Worm (Caenorhabditis elegans) whole organism, midembryonic: ENCODE measurements around the gene C52D10.3.

Experiments used
- klf-2 ChIP-seq: fragments of 200-800 bp; sonication (Bioruptor generic); conservative IDR thresholded peaks from 2 replicates; pipeline ENCODE4 v1.3.6; 2022; ENCODE audit warnings: missing genetic modification reagents, missing genetic modification characterization, missing compliant biosample characterization
- ref-1 ChIP-seq: fragments of 200-800 bp; sonication (Bioruptor generic); conservative IDR thresholded peaks from 2 replicates; pipeline ENCODE4 v1.3.6; 2022; ENCODE audit warnings: missing genetic modification reagents, missing genetic modification characterization, missing compliant biosample characterization

DNA sequence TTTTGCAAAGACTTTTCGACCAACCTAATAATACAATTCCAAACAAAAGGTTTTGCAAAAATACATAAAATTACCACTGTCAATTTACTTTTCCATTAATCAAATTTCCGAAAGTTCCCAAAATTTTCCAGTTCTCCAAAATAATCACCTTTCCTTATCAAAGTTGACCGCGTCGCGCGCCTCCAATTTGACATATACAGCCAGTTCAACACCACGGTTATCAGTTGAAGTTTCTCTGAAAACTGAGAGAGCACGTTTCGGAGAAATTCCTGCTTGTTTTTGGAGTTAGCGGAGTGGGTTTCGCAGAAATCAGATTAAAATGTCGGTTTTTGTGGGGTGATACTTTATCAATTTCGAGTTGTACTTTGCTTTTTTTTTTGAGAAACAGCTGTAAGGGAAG lies 2.8 kb downstream of the C52D10.3 start:
- TF ChIP-seq ref-1 (GFP tag; lab: Robert Waterston, UW) (no peak), klf-2 (no peak)
